Worm (Caenorhabditis elegans) whole organism, L3 larva: ENCODE results near the gene F10C1.9.

Experiments used
- R02D3.7 ChIP-seq: fragments of 150-350 bp; optimal IDR thresholded peaks from 2 replicates; lab custom pipeline; 2014; ENCODE audit warnings: missing biosample characterization, missing genetic modification characterization
- ZK546.5 ChIP-seq: sonication (generic microtip); optimal IDR thresholded peaks from 2 replicates; lab custom pipeline; 2017; ENCODE audit warnings: missing biosample characterization, missing genetic modification characterization
- ceh-16 ChIP-seq: sonication (generic microtip); optimal IDR thresholded peaks from 2 replicates; lab custom pipeline; 2017; ENCODE audit warnings: missing biosample characterization, missing genetic modification characterization
- ceh-28 ChIP-seq: fragments of 150-350 bp; optimal IDR thresholded peaks from 2 replicates; lab custom pipeline; 2014; ENCODE audit warnings: missing biosample characterization, missing genetic modification reagents, missing genetic modification characterization
- ceh-82 ChIP-seq: fragments of 150-350 bp; optimal IDR thresholded peaks from 2 replicates; lab custom pipeline; 2014; ENCODE audit warnings: missing biosample characterization, missing genetic modification characterization
- ceh-9 ChIP-seq: sonication (generic microtip); optimal IDR thresholded peaks from 2 replicates; lab custom pipeline; 2018; ENCODE audit warnings: missing biosample characterization, missing genetic modification characterization
- daf-12 ChIP-seq: fragments of 150-350 bp; optimal IDR thresholded peaks from 2 replicates; lab custom pipeline; 2014; ENCODE audit warnings: missing biosample characterization, missing genetic modification reagents, missing genetic modification characterization
- egl-27 ChIP-seq: sonication (generic microtip); optimal IDR thresholded peaks from 4 replicates; lab custom pipeline; 2017; ENCODE audit warnings: missing biosample characterization, missing genetic modification reagents, missing genetic modification characterization
- elt-1 ChIP-seq: fragments of 150-350 bp; optimal IDR thresholded peaks from 2 replicates; lab custom pipeline; 2014; ENCODE audit warnings: missing biosample characterization, missing genetic modification characterization
- elt-2 ChIP-seq: sonication (generic microtip); optimal IDR thresholded peaks from 2 replicates; lab custom pipeline; 2016; ENCODE audit warnings: missing genetic modification reagents, mild to moderate bottlenecking, missing genetic modification characterization, missing compliant biosample characterization
- elt-3 ChIP-seq, 3 experiments: fragments of 150-350 bp in 1 of 3; sonication (generic microtip) in 2 of 3; optimal IDR thresholded peaks; 2 replicates in 2 of 3; 4 replicates in 1 of 3; lab custom pipeline; 2014 to 2017; ENCODE audit warnings: missing biosample characterization in 3 of 3, missing genetic modification characterization in 3 of 3
- fkh-10 ChIP-seq: sonication (generic microtip); optimal IDR thresholded peaks from 2 replicates; lab custom pipeline; 2017; ENCODE audit warnings: missing biosample characterization, missing genetic modification reagents, missing genetic modification characterization
- fos-1 ChIP-seq: fragments of 150-350 bp; optimal IDR thresholded peaks from 2 replicates; lab custom pipeline; 2014; ENCODE audit warnings: missing biosample characterization, missing genetic modification characterization
- hmg-11 ChIP-seq: sonication (generic microtip); optimal IDR thresholded peaks from 2 replicates; lab custom pipeline; 2016; ENCODE audit warnings: missing genetic modification characterization, missing compliant biosample characterization
- jun-1 ChIP-seq: fragments of 150-350 bp; optimal IDR thresholded peaks from 2 replicates; lab custom pipeline; 2014; ENCODE audit warnings: missing biosample characterization, missing genetic modification reagents, missing genetic modification characterization
- lin-15B ChIP-seq: fragments of 150-350 bp; optimal IDR thresholded peaks from 2 replicates; lab custom pipeline; 2014; ENCODE audit warnings: missing biosample characterization, missing genetic modification characterization
- lin-39 ChIP-seq: fragments of 150-350 bp; optimal IDR thresholded peaks from 2 replicates; lab custom pipeline; 2018; ENCODE audit warnings: missing biosample characterization, missing genetic modification reagents, missing genetic modification characterization
- lsy-12 ChIP-seq: sonication (generic microtip); optimal IDR thresholded peaks from 2 replicates; lab custom pipeline; 2016; ENCODE audit warnings: mild to moderate bottlenecking, missing genetic modification characterization, missing compliant biosample characterization
- mdl-1 ChIP-seq: fragments of 150-350 bp; optimal IDR thresholded peaks from 2 replicates; lab custom pipeline; 2014; ENCODE audit warnings: missing biosample characterization, missing genetic modification characterization
- mml-1 ChIP-seq: fragments of 150-350 bp; sonication (generic microtip); optimal IDR thresholded peaks from 3 replicates; lab custom pipeline; 2014; ENCODE audit warnings: missing biosample characterization, missing genetic modification characterization
- nfya-1 ChIP-seq: sonication (generic microtip); optimal IDR thresholded peaks from 2 replicates; lab custom pipeline; 2017; ENCODE audit warnings: missing genetic modification characterization, mild to moderate bottlenecking, missing compliant biosample characterization, antibody characterized with exemption, moderate library complexity; ENCODE audit not compliant: insufficient read depth
- nhr-11 ChIP-seq: fragments of 150-350 bp; optimal IDR thresholded peaks from 2 replicates; lab custom pipeline; 2014; ENCODE audit warnings: missing biosample characterization, missing genetic modification characterization
- nhr-12 ChIP-seq: fragments of 150-350 bp; optimal IDR thresholded peaks from 2 replicates; lab custom pipeline; 2014; ENCODE audit warnings: missing biosample characterization, missing genetic modification characterization
- nhr-23 ChIP-seq: fragments of 150-350 bp; optimal IDR thresholded peaks from 2 replicates; lab custom pipeline; 2014; ENCODE audit warnings: missing biosample characterization, missing genetic modification reagents, missing genetic modification characterization
- nhr-237 ChIP-seq: fragments of 150-350 bp; optimal IDR thresholded peaks from 2 replicates; lab custom pipeline; 2014; ENCODE audit warnings: missing biosample characterization, missing genetic modification characterization
- nhr-25 ChIP-seq: sonication (generic microtip); optimal IDR thresholded peaks from 2 replicates; lab custom pipeline; 2017; ENCODE audit warnings: missing biosample characterization, missing genetic modification characterization
- nhr-43 ChIP-seq: sonication (generic microtip); optimal IDR thresholded peaks from 2 replicates; lab custom pipeline; 2016; ENCODE audit warnings: mild to moderate bottlenecking, missing genetic modification characterization, missing compliant biosample characterization; ENCODE audit not compliant: poor library complexity, severe bottlenecking
- nhr-67 ChIP-seq: fragments of 150-350 bp; optimal IDR thresholded peaks from 2 replicates; lab custom pipeline; 2014; ENCODE audit warnings: missing biosample characterization, missing genetic modification characterization
- nhr-76 ChIP-seq: fragments of 150-350 bp; sonication (generic microtip); optimal IDR thresholded peaks from 5 replicates; lab custom pipeline; 2014; ENCODE audit warnings: missing biosample characterization, missing genetic modification characterization
- pqm-1 ChIP-seq: fragments of 150-350 bp; optimal IDR thresholded peaks from 2 replicates; lab custom pipeline; 2017; ENCODE audit warnings: missing biosample characterization, missing genetic modification characterization, inconsistent platforms
- sea-2 ChIP-seq: fragments of 150-350 bp; sonication (generic microtip); optimal IDR thresholded peaks from 4 replicates; lab custom pipeline; 2014; ENCODE audit warnings: missing biosample characterization, missing genetic modification reagents, missing genetic modification characterization
- skn-1 ChIP-seq: fragments of 150-350 bp; optimal IDR thresholded peaks from 2 replicates; lab custom pipeline; 2014; ENCODE audit warnings: missing biosample characterization, missing genetic modification characterization
- snpc-4 ChIP-seq: fragments of 150-350 bp; optimal IDR thresholded peaks from 2 replicates; lab custom pipeline; 2014; ENCODE audit warnings: missing biosample characterization, missing genetic modification characterization
- tbx-2 ChIP-seq: sonication (generic microtip); optimal IDR thresholded peaks from 2 replicates; lab custom pipeline; 2016; ENCODE audit warnings: mild to moderate bottlenecking, missing genetic modification characterization, missing compliant biosample characterization
- zag-1 ChIP-seq: fragments of 150-350 bp; optimal IDR thresholded peaks from 2 replicates; lab custom pipeline; 2014; ENCODE audit warnings: missing biosample characterization, missing genetic modification characterization
- ztf-4 ChIP-seq: fragments of 150-350 bp; optimal IDR thresholded peaks from 2 replicates; lab custom pipeline; 2014; ENCODE audit warnings: missing biosample characterization, missing genetic modification characterization

The F10C1.9 gene

DNA sequence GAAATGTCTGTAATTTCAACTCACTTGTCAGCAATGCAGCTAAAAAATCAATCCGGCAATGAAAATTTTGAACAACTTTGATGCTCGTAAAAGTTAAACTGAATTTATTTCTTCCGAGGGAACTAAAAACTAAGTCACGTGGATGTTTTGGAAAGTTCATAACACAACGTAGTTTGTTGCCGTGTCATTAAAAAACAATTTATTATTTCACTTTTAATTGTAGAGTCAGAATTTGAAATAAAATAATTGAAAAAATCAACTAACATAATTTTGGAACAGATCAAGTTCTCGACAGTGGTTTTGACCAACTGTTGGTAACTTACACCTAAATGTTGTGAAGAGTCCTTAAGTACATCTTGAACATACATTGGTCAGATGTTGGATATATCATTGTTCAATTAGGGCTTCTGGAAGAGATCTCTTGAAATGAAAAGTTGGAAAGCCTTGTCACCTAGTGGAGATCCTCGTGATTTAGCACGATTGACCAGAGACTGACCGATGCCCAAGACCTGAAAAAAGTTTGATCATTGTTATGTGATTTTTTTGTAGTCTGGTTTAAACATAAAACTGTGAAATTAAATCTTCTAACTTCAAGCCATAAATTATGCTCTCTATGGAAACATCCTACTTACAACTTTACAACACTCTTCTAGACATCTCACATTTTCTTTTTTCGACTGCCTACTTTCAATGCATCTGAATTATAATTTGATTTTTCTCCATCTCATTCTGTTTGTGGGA is 14.6 kb downstream of the F10C1.9 start, which contains the start of the genes C18A3.7 and C18A3.11:
TSS of gene C18A3.7 (minus strand) at position 101 of the 741 bp plus-strand sequence.
TSS of gene C18A3.11 (plus strand) at position 691 of the 741 bp plus-strand sequence.
- TF ChIP-seq nhr-12 (no peak), snpc-4 (tag; lab: Kevin White, UChicago) (no peak), ztf-4 (no peak), lsy-12 (tag; lab: Kevin White, UChicago) (no peak), nhr-43 (tag; lab: Kevin White, UChicago) (no peak), nhr-23 (no peak), nhr-237 (tag; lab: Kevin White, UChicago) (no peak), ZK546.5 (tag; lab: Kevin White, UChicago) (no peak), zag-1 (tag; lab: Kevin White, UChicago) (no peak), nhr-76 (tag; lab: Kevin White, UChicago) (no peak), jun-1 (tag; lab: Kevin White, UChicago) (no peak), fos-1 (tag; lab: Kevin White, UChicago) (no peak), R02D3.7 (no peak), mml-1 (tag; lab: Kevin White, UChicago) (no peak), elt-2 (tag; lab: Kevin White, UChicago) (no peak)

DNA sequence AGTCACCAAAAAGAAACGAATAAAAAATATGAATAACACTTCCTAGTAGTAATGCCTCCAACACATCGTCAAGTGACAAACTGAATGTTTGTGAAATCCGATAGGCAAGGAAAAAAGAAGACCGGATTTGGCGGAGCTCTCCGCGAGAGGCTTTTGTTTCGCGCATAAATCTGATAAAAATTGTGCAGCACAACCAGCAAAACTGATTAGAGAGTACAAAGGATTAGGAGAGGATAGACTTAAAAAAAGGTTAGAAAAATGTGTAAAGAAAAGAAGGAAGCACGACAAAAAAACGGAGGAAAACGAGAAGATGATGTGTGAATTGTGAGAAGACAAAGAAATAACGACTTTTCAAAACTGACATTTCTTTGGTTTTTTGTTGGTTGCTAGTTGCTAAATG is 17.4 kb downstream of the F10C1.9 start, which contains the start of gene rab-3:
TSS of gene rab-3 (minus strand) at position 147 of the 400 bp plus-strand sequence.
- TF ChIP-seq mml-1 (tag; lab: Kevin White, UChicago) (no peak), fkh-10 (GFP tag; lab: Kevin White, UChicago) (peak; percentile 66)

DNA sequence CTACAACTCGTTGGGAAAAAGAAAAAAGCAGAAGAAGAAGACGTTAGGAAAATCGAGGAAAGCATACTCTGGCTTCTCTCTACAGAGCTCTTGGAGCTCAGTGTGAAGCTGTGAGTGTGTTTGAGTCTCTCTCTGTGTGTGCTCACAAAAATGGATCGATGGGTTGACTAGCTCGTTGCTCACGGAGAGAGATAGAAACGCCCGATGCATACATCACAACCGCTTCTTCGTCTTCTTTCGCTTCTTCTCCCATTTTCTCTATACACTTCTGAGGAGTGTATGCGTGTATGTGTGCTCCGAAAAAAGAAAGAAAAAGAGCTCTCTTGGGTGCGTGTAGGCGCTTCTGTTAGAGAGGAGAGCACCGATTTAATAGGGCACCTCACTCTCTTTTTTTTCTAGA is 20.0 kb downstream of the F10C1.9 start:
- TF ChIP-seq pqm-1 = no peak
- TF ChIP-seq jun-1 (tag; lab: Kevin White, UChicago) = no peak
- TF ChIP-seq nhr-11 = peak; percentile 6
- TF ChIP-seq skn-1 = no peak
- TF ChIP-seq R02D3.7 = no peak
- TF ChIP-seq lin-15B (tag; lab: Kevin White, UChicago) = peak; percentile 71
- no peak for TF ChIP-seq elt-3 (tag; optimal IDR thresholded peaks at IDR 0.05; lab: Kevin White, UChicago)
- TF ChIP-seq hmg-11 (tag; lab: Kevin White, UChicago) = peak; percentile 66
- TF ChIP-seq lin-39 = peak; percentile 94
- TF ChIP-seq sea-2 (GFP tag; lab: Kevin White, UChicago) = no peak
- peak; percentile 42 for TF ChIP-seq tbx-2 (tag; lab: Kevin White, UChicago)
- no peak for TF ChIP-seq mdl-1 (tag; lab: Kevin White, UChicago)
- TF ChIP-seq nhr-76 (tag; lab: Kevin White, UChicago) = no peak
- TF ChIP-seq elt-2 (tag; lab: Kevin White, UChicago) = no peak
- TF ChIP-seq nhr-25 = no peak
- TF ChIP-seq ZK546.5 (tag; lab: Kevin White, UChicago) = no peak
- no peak for TF ChIP-seq fos-1 (tag; lab: Kevin White, UChicago)
- no peak for TF ChIP-seq nhr-237 (tag; lab: Kevin White, UChicago)
- TF ChIP-seq nhr-43 (tag; lab: Kevin White, UChicago) = no peak
- no peak for TF ChIP-seq ceh-16 (tag; lab: Kevin White, UChicago)
- TF ChIP-seq nhr-23 = no peak
- peak; percentile 46 for TF ChIP-seq zag-1 (tag; lab: Kevin White, UChicago)
- TF ChIP-seq fkh-10 (GFP tag; lab: Kevin White, UChicago) = peak; percentile 89
- TF ChIP-seq nfya-1 (tag; lab: Kevin White, UChicago) = peak; percentile 80
- TF ChIP-seq daf-12 = no peak
- no peak for TF ChIP-seq ceh-28 (tag; lab: Kevin White, UChicago)
- TF ChIP-seq mml-1 (tag; lab: Kevin White, UChicago) = no peak
- TF ChIP-seq lsy-12 (tag; lab: Kevin White, UChicago) = no peak
- TF ChIP-seq ceh-82 = no peak
- TF ChIP-seq snpc-4 (tag; lab: Kevin White, UChicago) = peak; percentile 73
- TF ChIP-seq nhr-12 = no peak
- no peak for TF ChIP-seq nhr-67
- TF ChIP-seq egl-27 = no peak
- no peak for TF ChIP-seq elt-1 (tag; lab: Kevin White, UChicago)
- no peak for TF ChIP-seq ceh-9 (tag; lab: Kevin White, UChicago)
